Fruit fly (Drosophila melanogaster): Measurements from ENCODE around the gene CG17272.

Gene CG17272

dm6 chr3R:20829416-20830131 is 5.5 kb upstream of the CG17272 start (continued):
- TF ChIP-seq C15 (GFP tag; IDR thresholded peaks at IDR 0.05) (no peak), CG15514 (GFP tag; optimal IDR thresholded peaks at IDR 0.05) (peak; percentile 52), Chrac-16 (GFP tag; optimal IDR thresholded peaks at IDR 0.05) (no peak), CG14965 (GFP tag; optimal IDR thresholded peaks at IDR 0.05; ENCODE audit: borderline replicate concordance) (no peak), Ptx1 (GFP tag; IDR thresholded peaks at IDR 0.05) (0 out of 2 replicates have a peak, but pooled peaks have one; percentile 13), CG5245 (GFP tag; optimal IDR thresholded peaks at IDR 0.05) (no peak), Dip3 (GFP tag; optimal IDR thresholded peaks at IDR 0.05) (no peak), CG4707 (GFP tag; optimal IDR thresholded peaks at IDR 0.05) (no peak), CG6813 (GFP tag; optimal IDR thresholded peaks at IDR 0.05) (no peak), Vsx1 (GFP tag; optimal IDR thresholded peaks at IDR 0.05) (no peak), Hey (tag; optimal IDR thresholded peaks at IDR 0.05) (peak; percentile 46), B-H2 (GFP tag; optimal IDR thresholded peaks at IDR 0.05) (peak; percentile 60), CG2199 (GFP tag; IDR thresholded peaks at IDR 0.05) (0 out of 3 replicates have a peak, but pooled peaks have one; percentile 54), CG10147 (GFP tag; optimal IDR thresholded peaks at IDR 0.05) (peak; percentile 32), rib (GFP tag; IDR thresholded peaks at IDR 0.05) (peak; percentile 93), lab (GFP tag; optimal IDR thresholded peaks at IDR 0.05) (peak; percentile 43), gfzf (GFP tag; optimal IDR thresholded peaks at IDR 0.05) (no peak), CG34422 (GFP tag; IDR thresholded peaks at IDR 0.05) (peak; percentile 70; the same call in 2 of the 3 replicates), CG1603 (tag; optimal IDR thresholded peaks at IDR 0.05) (peak; percentile 13), CG13296 (GFP tag; optimal IDR thresholded peaks at IDR 0.05) (no peak), nmo (GFP tag; optimal IDR thresholded peaks at IDR 0.05) (peak; percentile 53), twi (tag; optimal IDR thresholded peaks at IDR 0.05) (peak; percentile 98), CG2116 (GFP tag; optimal IDR thresholded peaks at IDR 0.05) (no peak), CG6689 (GFP tag; IDR thresholded peaks at IDR 0.05) (peak; percentile 32; the same call in 1 of the 2 replicates), dmrt99B (tag; optimal IDR thresholded peaks at IDR 0.05) (peak; percentile 24), Atf6 (GFP tag; IDR thresholded peaks at IDR 0.05) (peak; percentile 30; the same call in 1 of the 2 replicates), hbn (GFP tag; IDR thresholded peaks at IDR 0.05; ENCODE audit: partially characterized antibody) (0 out of 2 replicates have a peak, but pooled peaks have one; percentile 37), zfh1 (GFP tag; IDR thresholded peaks at IDR 0.05) (0 out of 3 replicates have a peak, but pooled peaks have one; percentile 14)

- TF ChIP-seq pho (GFP tag; optimal IDR thresholded peaks at IDR 0.05) = no peak
- 0 out of 2 replicates have a peak, but pooled peaks have one; percentile 13 for TF ChIP-seq CG14014 (GFP tag; IDR thresholded peaks at IDR 0.05)
- no peak for TF ChIP-seq CG3995 (GFP tag; optimal IDR thresholded peaks at IDR 0.05)
- no peak; the same call in 2 of the 3 replicates for TF ChIP-seq ci (GFP tag; IDR thresholded peaks at IDR 0.05)
- no peak for TF ChIP-seq CG8290 (GFP tag; optimal IDR thresholded peaks at IDR 0.05)
- peak in 1 of 2 experiments; percentile 53 for TF ChIP-seq CG8290 (tag; optimal IDR thresholded peaks at IDR 0.05)
- TF ChIP-seq lola (GFP tag; optimal IDR thresholded peaks at IDR 0.05) = no peak
- TF ChIP-seq pzg (GFP tag; optimal IDR thresholded peaks at IDR 0.05) = peak; percentile 4
- TF ChIP-seq Lhr (GFP tag; optimal IDR thresholded peaks at IDR 0.05) = no peak
- peak; percentile 21 for TF ChIP-seq da (GFP tag; optimal IDR thresholded peaks at IDR 0.05)
- TF ChIP-seq shn (GFP tag; optimal IDR thresholded peaks at IDR 0.05) = peak; percentile 17
- peak in 1 of 2 experiments; percentile 10 for TF ChIP-seq crp (GFP tag; optimal IDR thresholded peaks at IDR 0.05)
- 0 out of 2 replicates have a peak, but pooled peaks have one; percentile 10 for TF ChIP-seq stc (GFP tag; IDR thresholded peaks at IDR 0.05)
- peak; percentile 91 for TF ChIP-seq CG15479 (GFP tag; optimal IDR thresholded peaks at IDR 0.05)
- peak; percentile 61 for TF ChIP-seq sens (GFP tag)
- TF ChIP-seq CG30403 (GFP tag; optimal IDR thresholded peaks at IDR 0.05) = no peak
- TF ChIP-seq sob (GFP tag; IDR thresholded peaks at IDR 0.05) = no peak
- no peak for TF ChIP-seq CG3163 (GFP tag; optimal IDR thresholded peaks at IDR 0.05)
- no peak for TF ChIP-seq CG3838 (GFP tag; optimal IDR thresholded peaks at IDR 0.05)
Observed at dm6 chr3R:20828520-20829415, 4.7 kb upstream of the CG17272 start.
